Worm (Caenorhabditis elegans) whole organism, midembryonic: ENCODE data around the gene C25H3.11.

Source experiments
- cog-1 ChIP-seq: sonication (generic microtip); optimal IDR thresholded peaks from 2 replicates; lab custom pipeline; 2016; ENCODE audit warnings: missing genetic modification characterization, missing compliant biosample characterization
- flt-1 ChIP-seq: fragments of 200-800 bp; sonication (Bioruptor generic); IDR thresholded peaks from 2 replicates; pipeline ENCODE4 v1.3.6; 2022; ENCODE audit warnings: missing genetic modification characterization, missing compliant biosample characterization
- ref-1 ChIP-seq: fragments of 200-800 bp; sonication (Bioruptor generic); conservative IDR thresholded peaks from 2 replicates; pipeline ENCODE4 v1.3.6; 2022; ENCODE audit warnings: missing genetic modification reagents, missing genetic modification characterization, missing compliant biosample characterization
- tab-1 ChIP-seq: fragments of 200-800 bp; sonication (Bioruptor generic); IDR thresholded peaks from 2 replicates; pipeline ENCODE4 v1.3.6; 2022; ENCODE audit warnings: missing genetic modification characterization, missing compliant biosample characterization
- ztf-23 ChIP-seq: fragments of 200-800 bp; sonication (Bioruptor generic); IDR thresholded peaks from 2 replicates; pipeline ENCODE4 v1.3.6; 2022; ENCODE audit warnings: missing genetic modification reagents, missing genetic modification characterization, missing compliant biosample characterization
- ztf-29 ChIP-seq: fragments of 200-800 bp; sonication (Bioruptor generic); IDR thresholded peaks from 2 replicates; pipeline ENCODE4 v1.3.6; 2022; ENCODE audit warnings: missing genetic modification reagents, missing genetic modification characterization, missing compliant biosample characterization

DNA sequence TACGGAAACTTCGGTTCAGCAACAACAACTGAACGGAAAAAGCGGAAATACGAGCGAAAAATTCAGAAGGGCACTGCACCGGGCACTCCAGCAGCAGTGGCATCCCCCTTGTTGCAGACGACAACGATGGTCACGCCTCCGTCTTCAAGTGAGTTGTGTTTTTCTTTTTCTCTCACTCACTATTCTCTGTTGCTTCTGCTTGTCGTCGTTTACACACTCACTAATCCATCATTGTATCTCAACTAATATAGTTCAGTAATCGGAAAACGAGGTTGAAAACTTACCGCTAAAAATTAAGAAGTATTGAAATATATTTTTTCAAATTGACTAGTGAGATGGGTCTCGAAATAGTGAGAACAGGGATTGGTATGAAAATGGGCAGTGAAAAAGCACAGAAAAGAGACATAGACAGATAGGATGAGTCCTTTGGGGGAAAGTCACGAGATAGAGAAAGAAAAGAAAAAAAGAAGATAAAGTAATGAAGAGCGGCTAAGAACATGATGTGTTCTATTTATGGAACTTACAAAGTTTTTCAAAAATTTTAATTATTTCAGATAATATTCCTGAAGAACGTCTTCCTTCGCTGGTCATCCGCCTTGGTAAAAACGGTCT is 25.6 kb downstream of the C25H3.11 start:
- no peak for TF ChIP-seq flt-1 (GFP tag; lab: Robert Waterston, UW)
- no peak for TF ChIP-seq cog-1 (tag; lab: Kevin White, UChicago)
- no peak for TF ChIP-seq tab-1 (GFP tag; lab: Robert Waterston, UW)
- no peak for TF ChIP-seq ref-1 (GFP tag; lab: Robert Waterston, UW)
- TF ChIP-seq ztf-23 (GFP tag; lab: Robert Waterston, UW): no peak
- TF ChIP-seq ztf-29: no peak
